Worm (Caenorhabditis elegans) whole organism, L3 larva: ENCODE measurements around the gene prmt-5.

Source experiments
- R02D3.7 ChIP-seq: fragments of 150-350 bp; optimal IDR thresholded peaks from 2 replicates; lab custom pipeline; 2014; ENCODE audit warnings: missing biosample characterization, missing genetic modification characterization
- egl-5 ChIP-seq: fragments of 150-350 bp; optimal IDR thresholded peaks from 2 replicates; lab custom pipeline; 2017; ENCODE audit warnings: missing biosample characterization, missing genetic modification reagents, missing genetic modification characterization, inconsistent platforms
- nhr-76 ChIP-seq: fragments of 150-350 bp; sonication (generic microtip); optimal IDR thresholded peaks from 5 replicates; lab custom pipeline; 2014; ENCODE audit warnings: missing biosample characterization, missing genetic modification characterization
- nhr-77 ChIP-seq: fragments of 150-350 bp; optimal IDR thresholded peaks from 2 replicates; lab custom pipeline; 2014; ENCODE audit warnings: missing biosample characterization, missing genetic modification characterization
- skn-1 ChIP-seq: fragments of 150-350 bp; optimal IDR thresholded peaks from 2 replicates; lab custom pipeline; 2014; ENCODE audit warnings: missing biosample characterization, missing genetic modification characterization
- tbx-2 ChIP-seq: sonication (generic microtip); optimal IDR thresholded peaks from 2 replicates; lab custom pipeline; 2016; ENCODE audit warnings: mild to moderate bottlenecking, missing genetic modification characterization, missing compliant biosample characterization
- unc-39 ChIP-seq: sonication (generic microtip); optimal IDR thresholded peaks from 4 replicates; lab custom pipeline; 2017; ENCODE audit warnings: missing biosample characterization, missing genetic modification characterization

- no peak for TF ChIP-seq unc-39
- TF ChIP-seq egl-5 (tag; lab: Kevin White, UChicago), result no peak
- TF ChIP-seq nhr-77 (tag; lab: Kevin White, UChicago), result no peak
- no peak for TF ChIP-seq tbx-2
- TF ChIP-seq skn-1 (tag; lab: Kevin White, UChicago), result no peak
- TF ChIP-seq nhr-76 (tag; lab: Kevin White, UChicago), result no peak
- TF ChIP-seq R02D3.7 (tag; lab: Kevin White, UChicago), result no peak
Measured at ce11 chrIII:5224908-5225307, 5.4 kb upstream of the prmt-5 start.
